Worm (Caenorhabditis elegans) whole organism, early embryonic: ENCODE data around the gene hpo-19.

Source experiments
- B0310.2 ChIP-seq: sonication (generic microtip); optimal IDR thresholded peaks from 2 replicates; lab custom pipeline; 2016; ENCODE audit warnings: mild to moderate bottlenecking, missing genetic modification characterization, missing compliant biosample characterization
- F13C5.2 ChIP-seq: sonication (generic microtip); optimal IDR thresholded peaks from 2 replicates; lab custom pipeline; 2017; ENCODE audit warnings: mild to moderate bottlenecking, missing genetic modification characterization, inconsistent platforms, missing compliant biosample characterization
- aly-1 ChIP-seq: sonication (generic microtip); optimal IDR thresholded peaks from 2 replicates; lab custom pipeline; 2016; ENCODE audit warnings: missing genetic modification characterization, missing compliant biosample characterization
- ama-1 ChIP-seq: fragments of 150-350 bp; optimal IDR thresholded peaks from 2 replicates; lab custom pipeline; 2014
- ceh-13 ChIP-seq: fragments of 200-800 bp; sonication (Bioruptor generic); optimal IDR thresholded peaks from 2 replicates; lab custom pipeline; 2018; ENCODE audit warnings: mild to moderate bottlenecking, missing genetic modification characterization, missing compliant biosample characterization
- ceh-36 ChIP-seq: sonication (generic microtip); optimal IDR thresholded peaks from 2 replicates; lab custom pipeline; 2016; ENCODE audit warnings: missing genetic modification characterization, inconsistent platforms, missing compliant biosample characterization
- ets-7 ChIP-seq: sonication (generic microtip); optimal IDR thresholded peaks from 2 replicates; lab custom pipeline; 2016; ENCODE audit warnings: missing genotype, missing genetic modification characterization, missing compliant biosample characterization
- flt-1 ChIP-seq: fragments of 200-800 bp; sonication (Bioruptor generic); IDR thresholded peaks from 2 replicates; pipeline ENCODE4 v1.3.6; 2022; ENCODE audit warnings: missing genetic modification characterization, missing compliant biosample characterization
- hmbx-1 ChIP-seq: sonication (generic microtip); optimal IDR thresholded peaks from 2 replicates; lab custom pipeline; 2016; ENCODE audit warnings: mild to moderate bottlenecking, missing genetic modification characterization, missing compliant biosample characterization
- hmg-4 ChIP-seq: fragments of 200-800 bp; sonication (Bioruptor generic); optimal IDR thresholded peaks from 2 replicates; lab custom pipeline; 2018; ENCODE audit warnings: mild to moderate bottlenecking, missing genetic modification characterization, missing compliant biosample characterization
- hnd-1 ChIP-seq: sonication (generic microtip); optimal IDR thresholded peaks from 2 replicates; lab custom pipeline; 2016; ENCODE audit warnings: missing genetic modification characterization, missing compliant biosample characterization
- pes-1 ChIP-seq: fragments of 200-800 bp; sonication (Bioruptor generic); IDR thresholded peaks from 2 replicates; pipeline ENCODE4 v1.3.6; 2022; ENCODE audit warnings: missing genetic modification reagents, missing genetic modification characterization, missing compliant biosample characterization
- scrt-1 ChIP-seq: fragments of 200-800 bp; sonication (Bioruptor generic); IDR thresholded peaks from 2 replicates; pipeline ENCODE4 v1.3.6; 2022; ENCODE audit warnings: missing genetic modification characterization, missing compliant biosample characterization
- sea-1 ChIP-seq: fragments of 200-800 bp; sonication (Bioruptor generic); conservative IDR thresholded peaks from 2 replicates; pipeline ENCODE4 v1.3.6; 2022; ENCODE audit warnings: missing genetic modification characterization, missing compliant biosample characterization
- tbx-11 ChIP-seq: fragments of 200-800 bp; sonication (Bioruptor generic); IDR thresholded peaks from 2 replicates; pipeline ENCODE4 v1.3.6; 2022; ENCODE audit warnings: missing genetic modification characterization, missing compliant biosample characterization
- tbx-37 ChIP-seq: fragments of 200-800 bp; sonication (Bioruptor generic); conservative IDR thresholded peaks from 2 replicates; pipeline ENCODE4 v1.3.6; 2022; ENCODE audit warnings: missing genetic modification reagents, missing genetic modification characterization, missing compliant biosample characterization
- tra-4 ChIP-seq: sonication (generic microtip); optimal IDR thresholded peaks from 2 replicates; lab custom pipeline; 2017; ENCODE audit warnings: missing genetic modification characterization, missing compliant biosample characterization

hpo-19 gene

ce11 chrV:6436332-6436731 lies at the start of gene hpo-19:
Gene hpo-19 (plus strand): TSS chrV:6436645.
- TF ChIP-seq tbx-37 (GFP tag; lab: Robert Waterston, UW): no peak
- TF ChIP-seq sea-1 (GFP tag; lab: Robert Waterston, UW): no peak
- TF ChIP-seq hmbx-1 (tag; lab: Kevin White, UChicago): no peak
- no peak for TF ChIP-seq B0310.2 (tag; lab: Kevin White, UChicago)
- no peak for TF ChIP-seq ceh-36 (tag; lab: Kevin White, UChicago)
- no peak for TF ChIP-seq tra-4 (tag; lab: Kevin White, UChicago)
- TF ChIP-seq ceh-13 (GFP tag; lab: Kevin White, UChicago): no peak
- no peak for TF ChIP-seq tbx-11
- TF ChIP-seq flt-1 (GFP tag; lab: Robert Waterston, UW): no peak
- TF ChIP-seq scrt-1 (GFP tag; lab: Robert Waterston, UW): no peak
- no peak for TF ChIP-seq F13C5.2

- TF ChIP-seq tbx-37 (GFP tag; lab: Robert Waterston, UW): no peak
- no peak for TF ChIP-seq ceh-36 (tag; lab: Kevin White, UChicago)
- TF ChIP-seq B0310.2 (tag; lab: Kevin White, UChicago): no peak
- TF ChIP-seq ama-1 (lab: Kevin White, UChicago): no peak
- TF ChIP-seq hmg-4: no peak
- TF ChIP-seq flt-1 (GFP tag; lab: Robert Waterston, UW): no peak
- no peak for TF ChIP-seq F13C5.2
- TF ChIP-seq sea-1 (GFP tag; lab: Robert Waterston, UW): no peak
- no peak for TF ChIP-seq ets-7 (tag; lab: Kevin White, UChicago)
- TF ChIP-seq tbx-11: no peak
- no peak for TF ChIP-seq ceh-13 (GFP tag; lab: Kevin White, UChicago)
- TF ChIP-seq aly-1: no peak
- no peak for TF ChIP-seq hmbx-1 (tag; lab: Kevin White, UChicago)
- no peak for TF ChIP-seq pes-1 (GFP tag; lab: Robert Waterston, UW)
- TF ChIP-seq tra-4 (tag; lab: Kevin White, UChicago): no peak
- no peak for TF ChIP-seq hnd-1 (tag; lab: Kevin White, UChicago)
- no peak for TF ChIP-seq scrt-1 (GFP tag; lab: Robert Waterston, UW)
Observed at ce11 chrV:6389634-6390033, 46.8 kb upstream of the hpo-19 start, which contains the start of gene F57F4.2. Gene F57F4.2 (minus strand): TSS chrV:6389734.

ce11 chrV:6390163-6390562 lies 46.3 kb upstream of the hpo-19 start, which contains the start of gene F57F4.1:
Gene F57F4.1 (plus strand): TSS chrV:6390463.
- TF ChIP-seq tra-4 (tag; lab: Kevin White, UChicago) (no peak), ets-7 (tag; lab: Kevin White, UChicago) (no peak)

ce11 chrV:6398922-6399321 lies 37.5 kb upstream of the hpo-19 start:
- TF ChIP-seq aly-1 (no peak), scrt-1 (GFP tag; lab: Robert Waterston, UW) (no peak), hnd-1 (tag; lab: Kevin White, UChicago) (no peak), sea-1 (GFP tag; lab: Robert Waterston, UW) (no peak), flt-1 (GFP tag; lab: Robert Waterston, UW) (no peak), tbx-11 (no peak), ceh-13 (GFP tag; lab: Kevin White, UChicago) (no peak), ets-7 (tag; lab: Kevin White, UChicago) (no peak), ama-1 (lab: Kevin White, UChicago) (no peak), tbx-37 (GFP tag; lab: Robert Waterston, UW) (no peak)

- TF ChIP-seq hmg-4: no peak
- TF ChIP-seq B0310.2 (tag; lab: Kevin White, UChicago): no peak
- TF ChIP-seq hnd-1 (tag; lab: Kevin White, UChicago): no peak
- TF ChIP-seq sea-1 (GFP tag; lab: Robert Waterston, UW): no peak
- TF ChIP-seq tbx-37 (GFP tag; lab: Robert Waterston, UW): no peak
Observed at ce11 chrV:6399831-6400230, 36.6 kb upstream of the hpo-19 start, which contains the start of gene gfi-1. Gene gfi-1 (minus strand): TSS chrV:6399931.

- TF ChIP-seq F13C5.2: no peak
- TF ChIP-seq ama-1 (lab: Kevin White, UChicago): no peak
Observed at ce11 chrV:6400528-6400927, 35.9 kb upstream of the hpo-19 start.

- no peak for TF ChIP-seq ama-1 (lab: Kevin White, UChicago)
- TF ChIP-seq hmg-4: no peak
- no peak for TF ChIP-seq tbx-37 (GFP tag; lab: Robert Waterston, UW)
- TF ChIP-seq sea-1 (GFP tag; lab: Robert Waterston, UW): no peak
- TF ChIP-seq tra-4 (tag; lab: Kevin White, UChicago): no peak
- no peak for TF ChIP-seq ets-7 (tag; lab: Kevin White, UChicago)
- no peak for TF ChIP-seq hnd-1 (tag; lab: Kevin White, UChicago)
Observed at ce11 chrV:6400950-6401551, 35.4 kb upstream of the hpo-19 start.

ce11 chrV:6407587-6407986 lies 28.9 kb upstream of the hpo-19 start:
- TF ChIP-seq ceh-36 (tag; lab: Kevin White, UChicago) (no peak), hmbx-1 (tag; lab: Kevin White, UChicago) (no peak), scrt-1 (GFP tag; lab: Robert Waterston, UW) (no peak), tra-4 (tag; lab: Kevin White, UChicago) (no peak), tbx-37 (GFP tag; lab: Robert Waterston, UW) (no peak), hnd-1 (tag; lab: Kevin White, UChicago) (no peak), hmg-4 (no peak), F13C5.2 (no peak)
